Fruit fly (Drosophila melanogaster): Measurements from ENCODE around the gene Ugt36A1.
A peak's percentile ranks its signal among the peaks of the same experiment; 100 is the strongest.

Gene Ugt36A1

dm6 chr2L:3572529-3573171, 46.2 kb upstream of the Ugt36A1 start (continued):
- peak; percentile 32 for TF ChIP-seq CG7987 (GFP tag; optimal IDR thresholded peaks at IDR 0.05)
- TF ChIP-seq CG7556 (GFP tag; optimal IDR thresholded peaks at IDR 0.05): no peak
- TF ChIP-seq CG1603 (tag; optimal IDR thresholded peaks at IDR 0.05): peak; percentile 10
- no peak for TF ChIP-seq insv (GFP tag; optimal IDR thresholded peaks at IDR 0.05)
- TF ChIP-seq CG13424 (tag; optimal IDR thresholded peaks at IDR 0.05): no peak
- peak; percentile 33 for TF ChIP-seq mirr (GFP tag; optimal IDR thresholded peaks at IDR 0.05)
- TF ChIP-seq CG2116 (GFP tag; optimal IDR thresholded peaks at IDR 0.05): no peak
- no peak for TF ChIP-seq CG15696 (tag; optimal IDR thresholded peaks at IDR 0.05)
- TF ChIP-seq Hr39 (optimal IDR thresholded peaks at IDR 0.05): no peak
- peak; percentile 66 for TF ChIP-seq sd (tag; optimal IDR thresholded peaks at IDR 0.05)
- peak; percentile 16 for TF ChIP-seq salm (tag; optimal IDR thresholded peaks at IDR 0.05)
- TF ChIP-seq eve (GFP tag; optimal IDR thresholded peaks at IDR 0.05): peak in 1 of 2 experiments; percentile 60
- no peak for TF ChIP-seq gsb (GFP tag; IDR thresholded peaks at IDR 0.05)
- TF ChIP-seq NFAT (GFP tag; IDR thresholded peaks at IDR 0.05): no peak
- no peak for TF ChIP-seq CG6272 (GFP tag; IDR thresholded peaks at IDR 0.05)
- TF ChIP-seq CG17568 (GFP tag; optimal IDR thresholded peaks at IDR 0.05): peak; percentile 29
- TF ChIP-seq ato (GFP tag; IDR thresholded peaks at IDR 0.05; ENCODE audit: partially characterized antibody): no peak
- 0 out of 3 replicates have a peak, but pooled peaks have one; percentile 28 for TF ChIP-seq otp (GFP tag; IDR thresholded peaks at IDR 0.05)

DNA sequence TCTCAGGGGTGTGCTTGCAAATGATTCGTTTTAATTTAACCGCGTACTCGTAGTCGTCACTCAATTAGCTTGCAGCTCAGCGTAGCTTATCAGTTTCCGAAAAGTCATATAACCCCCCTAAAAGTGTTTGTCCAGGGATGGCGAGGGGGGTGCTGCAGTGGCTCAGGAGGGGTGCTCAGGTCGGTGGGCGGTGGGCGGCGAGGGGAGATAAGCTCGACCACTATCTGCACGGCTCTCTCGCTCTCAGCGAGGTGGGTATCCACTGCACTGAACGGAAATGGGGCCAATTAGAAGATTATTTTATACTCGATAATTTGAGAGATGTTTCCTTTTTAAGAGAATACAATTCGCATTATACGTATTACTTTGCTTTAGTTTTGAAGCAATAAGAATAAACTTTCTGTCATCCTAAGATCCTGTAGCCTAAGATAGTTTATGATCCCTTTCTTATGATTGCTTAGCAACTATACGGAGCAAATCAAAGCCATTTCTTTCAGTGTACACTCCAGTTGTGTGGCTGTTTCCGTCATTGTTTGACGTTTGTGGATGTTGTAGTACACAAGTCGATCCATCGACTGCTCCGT, 45.6 kb upstream of the Ugt36A1 start:
- peak; percentile 49 for TF ChIP-seq Hsf (GFP tag; optimal IDR thresholded peaks at IDR 0.05)
- TF ChIP-seq rib (GFP tag; IDR thresholded peaks at IDR 0.05): no peak
- no peak for TF ChIP-seq hbn (GFP tag; IDR thresholded peaks at IDR 0.05; ENCODE audit: partially characterized antibody)
- peak; percentile 55 for TF ChIP-seq gcm (GFP tag; optimal IDR thresholded peaks at IDR 0.05)
- peak; percentile 46; the same call in 1 of the 2 replicates for TF ChIP-seq CG32532 (GFP tag; IDR thresholded peaks at IDR 0.05)
- peak; percentile 59 for TF ChIP-seq CG12659 (GFP tag; optimal IDR thresholded peaks at IDR 0.05)
- TF ChIP-seq nom (GFP tag; optimal IDR thresholded peaks at IDR 0.05): no peak
- TF ChIP-seq CG7786 (GFP tag; optimal IDR thresholded peaks at IDR 0.05): peak; percentile 58
- TF ChIP-seq unc-4 (GFP tag; IDR thresholded peaks at IDR 0.05; ENCODE audit: partially characterized antibody): no peak
- TF ChIP-seq cg (GFP tag; optimal IDR thresholded peaks at IDR 0.05): no peak
- peak; percentile 93 for TF ChIP-seq Vsx1 (GFP tag; optimal IDR thresholded peaks at IDR 0.05)
- TF ChIP-seq Hmr (GFP tag; optimal IDR thresholded peaks at IDR 0.05): peak; percentile 34
- TF ChIP-seq CG12391 (tag; optimal IDR thresholded peaks at IDR 0.05): peak; percentile 77
- peak; percentile 88 for TF ChIP-seq gem (tag; optimal IDR thresholded peaks at IDR 0.05)
- no peak for TF ChIP-seq abd-A (tag; optimal IDR thresholded peaks at IDR 0.05)
- peak; percentile 71 to 73 for TF ChIP-seq chif (GFP tag; optimal IDR thresholded peaks at IDR 0.05)
- TF ChIP-seq Trl (optimal IDR thresholded peaks at IDR 0.05): peak; percentile 15 to 18
- peak; percentile 46 for TF ChIP-seq Trl (GFP tag; optimal IDR thresholded peaks at IDR 0.05)
- no peak for TF ChIP-seq ftz-f1 (GFP tag; optimal IDR thresholded peaks at IDR 0.05)
- TF ChIP-seq CG2199 (GFP tag; IDR thresholded peaks at IDR 0.05): no peak
- peak; percentile 58 for TF ChIP-seq CG15696 (tag; optimal IDR thresholded peaks at IDR 0.05)
- TF ChIP-seq CG6689 (GFP tag; IDR thresholded peaks at IDR 0.05): peak; percentile 69
- no peak for TF ChIP-seq Hey (tag; optimal IDR thresholded peaks at IDR 0.05)
- TF ChIP-seq Aef1 (GFP tag; IDR thresholded peaks at IDR 0.05): peak; percentile 54
- peak; percentile 12 for TF ChIP-seq zen (tag; optimal IDR thresholded peaks at IDR 0.05)
- peak; percentile 62 for TF ChIP-seq CG30403 (GFP tag; optimal IDR thresholded peaks at IDR 0.05)
- peak; percentile 57 for TF ChIP-seq CG17829 (tag; optimal IDR thresholded peaks at IDR 0.05)
- TF ChIP-seq CG9876 (GFP tag; optimal IDR thresholded peaks at IDR 0.05): no peak
- TF ChIP-seq ci (GFP tag; IDR thresholded peaks at IDR 0.05): peak; percentile 62; the same call in 1 of the 3 replicates
- peak; percentile 45 for TF ChIP-seq slbo (GFP tag; IDR thresholded peaks at IDR 0.05)
- peak; percentile 74; the same call in 2 of the 3 replicates for TF ChIP-seq CG7357 (GFP tag; IDR thresholded peaks at IDR 0.05)
- peak; percentile 4 for TF ChIP-seq run (tag; optimal IDR thresholded peaks at IDR 0.05)
